Worm (Caenorhabditis elegans) whole organism, L4 larva: ENCODE measurements around the gene sma-10.

ENCODE experiments used
- F10B5.3 ChIP-seq: sonication (generic microtip); optimal IDR thresholded peaks from 2 replicates; lab custom pipeline; 2016; ENCODE audit warnings: mild to moderate bottlenecking, missing genetic modification characterization, missing compliant biosample characterization
- F37D6.2 ChIP-seq: sonication (generic microtip); optimal IDR thresholded peaks from 2 replicates; lab custom pipeline; 2016; ENCODE audit warnings: mild to moderate bottlenecking, missing genetic modification characterization, missing compliant biosample characterization
- T20F7.1 ChIP-seq: fragments of 200-800 bp; sonication (Bioruptor generic); optimal IDR thresholded peaks from 2 replicates; lab custom pipeline; 2018; ENCODE audit warnings: mild to moderate bottlenecking, missing genetic modification characterization, missing compliant biosample characterization
- arid-1 ChIP-seq: fragments of 200-800 bp; sonication (Bioruptor generic); conservative IDR thresholded peaks from 2 replicates; pipeline ENCODE4 v1.3.6; 2022; ENCODE audit warnings: missing genetic modification reagents, missing genetic modification characterization, missing compliant biosample characterization
- ceh-20 ChIP-seq: fragments of 200-800 bp; sonication (Bioruptor generic); IDR thresholded peaks from 2 replicates; pipeline ENCODE4 v1.3.6; 2022; ENCODE audit warnings: missing genetic modification reagents, missing genetic modification characterization, missing compliant biosample characterization
- ceh-44 ChIP-seq: fragments of 200-800 bp; sonication (Bioruptor generic); IDR thresholded peaks from 2 replicates; pipeline ENCODE4 v1.3.6; 2022; ENCODE audit warnings: missing genetic modification reagents, missing genetic modification characterization, missing compliant biosample characterization
- cey-2 ChIP-seq: sonication (generic microtip); optimal IDR thresholded peaks from 3 replicates; lab custom pipeline; 2017; ENCODE audit warnings: missing genetic modification characterization, mild to moderate bottlenecking, missing compliant biosample characterization, antibody characterized with exemption, borderline replicate concordance; ENCODE audit not compliant: insufficient read depth
- daf-16 ChIP-seq, 3 experiments: sonication (generic microtip); optimal IDR thresholded peaks; 2 replicates each; lab custom pipeline; 2016 to 2017; ENCODE audit warnings: missing genetic modification characterization in 3 of 3, missing genetic modification reagents in 3 of 3, mild to moderate bottlenecking in 2 of 3, missing compliant biosample characterization in 2 of 3, missing biosample characterization in 1 of 3, moderate library complexity in 1 of 3
- dmd-6 ChIP-seq: fragments of 200-800 bp; sonication (Bioruptor generic); IDR thresholded peaks from 2 replicates; pipeline ENCODE4 v1.3.6; 2022; ENCODE audit warnings: missing genetic modification reagents, missing genetic modification characterization, missing compliant biosample characterization
- dpl-1 ChIP-seq: fragments of 150-350 bp; optimal IDR thresholded peaks from 2 replicates; lab custom pipeline; 2014; ENCODE audit warnings: missing biosample characterization, missing genetic modification reagents, missing genetic modification characterization
- dve-1 ChIP-seq: sonication (generic microtip); optimal IDR thresholded peaks from 2 replicates; lab custom pipeline; 2017; ENCODE audit warnings: antibody characterized with exemption, mild to moderate bottlenecking, missing genetic modification characterization, missing compliant biosample characterization; ENCODE audit not compliant: insufficient read depth
- fos-1 ChIP-seq: fragments of 150-350 bp; optimal IDR thresholded peaks from 2 replicates; lab custom pipeline; 2014; ENCODE audit warnings: missing biosample characterization, missing genetic modification characterization
- gei-8 ChIP-seq: fragments of 200-800 bp; sonication (Bioruptor generic); optimal IDR thresholded peaks from 2 replicates; lab custom pipeline; 2018; ENCODE audit warnings: mild to moderate bottlenecking, missing genetic modification characterization, missing compliant biosample characterization
- hif-1 ChIP-seq, 2 experiments: sonication (generic microtip); optimal IDR thresholded peaks; 2 replicates each; lab custom pipeline; 2016 to 2017; ENCODE audit warnings: missing compliant biosample characterization in 2 of 2, missing genetic modification characterization in 2 of 2, missing genetic modification reagents in 2 of 2, missing genotype in 2 of 2, mild to moderate bottlenecking in 1 of 2
- hlh-11 ChIP-seq: fragments of 200-800 bp; sonication (Bioruptor generic); optimal IDR thresholded peaks from 2 replicates; lab custom pipeline; 2018; ENCODE audit warnings: mild to moderate bottlenecking, missing genetic modification characterization, missing compliant biosample characterization
- hlh-30 ChIP-seq: sonication (generic microtip); optimal IDR thresholded peaks from 2 replicates; lab custom pipeline; 2017; ENCODE audit warnings: antibody characterized with exemption, mild to moderate bottlenecking, missing genetic modification characterization, missing compliant biosample characterization; ENCODE audit not compliant: insufficient read depth
- lin-1 ChIP-seq: fragments of 200-800 bp; sonication (Bioruptor generic); IDR thresholded peaks from 2 replicates; pipeline ENCODE4 v1.3.6; 2022; ENCODE audit warnings: missing genetic modification reagents, missing genetic modification characterization, missing compliant biosample characterization
- lin-38 ChIP-seq: fragments of 200-800 bp; sonication (Bioruptor generic); IDR thresholded peaks from 2 replicates; pipeline ENCODE4 v1.3.6; 2022; ENCODE audit warnings: missing genetic modification reagents, missing genetic modification characterization, missing compliant biosample characterization
- mdl-1 ChIP-seq, 2 experiments: fragments of 150-350 bp in 1 of 2; sonication (generic microtip) in 1 of 2; optimal IDR thresholded peaks; 2 replicates each; lab custom pipeline; 2014 to 2017; ENCODE audit warnings: missing biosample characterization in 2 of 2, missing genetic modification characterization in 2 of 2
- mep-1 ChIP-seq: fragments of 150-350 bp; sonication (generic microtip); optimal IDR thresholded peaks from 3 replicates; lab custom pipeline; 2014; ENCODE audit warnings: missing biosample characterization, missing genetic modification characterization
- mes-2 ChIP-seq: sonication (generic microtip); optimal IDR thresholded peaks from 2 replicates; lab custom pipeline; 2016; ENCODE audit warnings: missing genotype, mild to moderate bottlenecking, missing genetic modification characterization, missing compliant biosample characterization; ENCODE audit not compliant: poor library complexity, severe bottlenecking
- mxl-3 ChIP-seq: fragments of 200-800 bp; sonication (Bioruptor generic); optimal IDR thresholded peaks from 2 replicates; lab custom pipeline; 2018; ENCODE audit warnings: mild to moderate bottlenecking, missing genetic modification characterization, missing compliant biosample characterization
- nhr-102 ChIP-seq: sonication (generic microtip); optimal IDR thresholded peaks from 2 replicates; lab custom pipeline; 2016; ENCODE audit warnings: mild to moderate bottlenecking, missing genetic modification characterization, moderate library complexity, missing compliant biosample characterization
- nhr-28 ChIP-seq: fragments of 150-350 bp; optimal IDR thresholded peaks from 2 replicates; lab custom pipeline; 2014; ENCODE audit warnings: missing biosample characterization, missing genetic modification characterization
- nhr-41 ChIP-seq: fragments of 200-800 bp; sonication (Bioruptor generic); IDR thresholded peaks from 2 replicates; pipeline ENCODE4 v1.3.6; 2022; ENCODE audit warnings: missing genetic modification reagents, missing genetic modification characterization, missing compliant biosample characterization
- nhr-48 ChIP-seq: sonication (generic microtip); optimal IDR thresholded peaks from 2 replicates; lab custom pipeline; 2016; ENCODE audit warnings: mild to moderate bottlenecking, missing genetic modification characterization, missing compliant biosample characterization
- nhr-6 ChIP-seq: fragments of 150-350 bp; optimal IDR thresholded peaks from 2 replicates; lab custom pipeline; 2014; ENCODE audit warnings: missing biosample characterization, missing genetic modification characterization
- nhr-77 ChIP-seq: fragments of 150-350 bp; optimal IDR thresholded peaks from 2 replicates; lab custom pipeline; 2014; ENCODE audit warnings: missing biosample characterization, missing genetic modification characterization
- pha-4 ChIP-seq, 2 experiments: fragments of 150-350 bp in 1 of 2; fragments of 200-800 bp in 1 of 2; sonication (Bioruptor generic) in 1 of 2; IDR thresholded peaks in 1 of 2; optimal IDR thresholded peaks in 1 of 2; 2 replicates each; pipeline versions ENCODE4 v1.3.6 to Lab custom; 2014 to 2022; ENCODE audit warnings: missing genetic modification characterization in 2 of 2, missing genetic modification reagents in 2 of 2, missing biosample characterization in 1 of 2, missing compliant biosample characterization in 1 of 2
- php-3 ChIP-seq: fragments of 200-800 bp; sonication (Bioruptor generic); IDR thresholded peaks from 2 replicates; pipeline ENCODE4 v1.3.6; 2022; ENCODE audit warnings: missing genetic modification reagents, missing genetic modification characterization, missing compliant biosample characterization
- pqm-1 ChIP-seq: sonication (generic microtip); optimal IDR thresholded peaks from 2 replicates; lab custom pipeline; 2017; ENCODE audit warnings: missing biosample characterization, missing genetic modification characterization
- skn-1 ChIP-seq: fragments of 150-350 bp; optimal IDR thresholded peaks from 2 replicates; lab custom pipeline; 2014; ENCODE audit warnings: missing biosample characterization, missing genetic modification characterization
- snpc-1.2 ChIP-seq: fragments of 200-800 bp; sonication (Bioruptor generic); IDR thresholded peaks from 2 replicates; pipeline ENCODE4 v1.3.6; 2022; ENCODE audit warnings: missing genetic modification reagents, missing genetic modification characterization, missing compliant biosample characterization
- spr-3 ChIP-seq: fragments of 200-800 bp; sonication (Bioruptor generic); optimal IDR thresholded peaks from 2 replicates; lab custom pipeline; 2018; ENCODE audit warnings: mild to moderate bottlenecking, missing genetic modification characterization, missing compliant biosample characterization
- tra-1 ChIP-seq: fragments of 200-800 bp; sonication (Bioruptor generic); IDR thresholded peaks from 2 replicates; pipeline ENCODE4 v1.3.6; 2022; ENCODE audit warnings: missing genetic modification reagents, missing genetic modification characterization, missing compliant biosample characterization
- unc-62 ChIP-seq, 3 experiments: fragments of 150-350 bp in 1 of 3; sonication (generic microtip); optimal IDR thresholded peaks in 2 of 3; peaks in 1 of 3; 1 replicate in 1 of 3; 2 replicates in 2 of 3; lab custom pipeline; 2014 to 2017; ENCODE audit warnings: missing biosample characterization in 3 of 3, missing genetic modification characterization in 3 of 3, missing genetic modification reagents in 3 of 3, missing genotype in 1 of 3
- zip-2 ChIP-seq: fragments of 150-350 bp; optimal IDR thresholded peaks from 2 replicates; lab custom pipeline; 2014; ENCODE audit warnings: missing biosample characterization, missing genetic modification characterization
- ztf-7 ChIP-seq: fragments of 150-350 bp; optimal IDR thresholded peaks from 2 replicates; lab custom pipeline; 2014; ENCODE audit warnings: missing biosample characterization, missing genetic modification characterization

The sma-10 gene

DNA sequence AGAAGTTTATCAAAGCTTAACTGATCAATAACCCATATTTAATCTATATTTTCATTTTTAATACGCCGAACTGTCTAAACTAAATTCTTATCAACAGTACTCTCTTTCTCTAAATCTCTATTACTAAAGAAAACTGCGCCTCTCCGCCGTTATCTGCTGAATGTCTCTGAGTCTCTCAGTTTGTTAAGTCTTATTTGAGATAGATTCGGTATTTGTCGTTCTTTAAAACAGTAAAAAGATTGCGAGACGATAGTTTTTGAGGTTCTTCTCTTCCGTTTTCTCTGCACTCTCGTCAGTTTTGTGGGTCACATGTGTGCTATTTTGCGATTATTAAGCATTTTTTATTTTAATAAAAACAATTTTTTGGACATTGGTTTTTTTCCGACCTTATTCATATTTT is at the start of gene sma-10:
Gene sma-10 (plus strand): TSS at position 236 of the 400 bp plus-strand sequence.
- TF ChIP-seq fos-1 (tag; lab: Kevin White, UChicago) (no peak), lin-38 (GFP tag; lab: Robert Waterston, UW) (peak; percentile 52), nhr-102 (tag; lab: Kevin White, UChicago) (peak; percentile 58), mxl-3 (peak; percentile 32), hlh-30 (tag; lab: Kevin White, UChicago) (peak; percentile 71), mep-1 (peak; percentile 74), pha-4 (GFP tag; IDR thresholded peaks at IDR 0.05; lab: Robert Waterston, UW) (peak; percentile 65), pha-4 (tag; optimal IDR thresholded peaks at IDR 0.05; lab: Kevin White, UChicago) (no peak), ztf-7 (tag; lab: Kevin White, UChicago) (no peak), snpc-1.2 (GFP tag; lab: Robert Waterston, UW) (no peak), nhr-6 (tag; lab: Kevin White, UChicago) (no peak), dmd-6 (GFP tag; lab: Robert Waterston, UW) (peak; percentile 83), F10B5.3 (no peak), ceh-44 (GFP tag; lab: Robert Waterston, UW) (no peak), F37D6.2 (tag; lab: Kevin White, UChicago) (no peak), spr-3 (GFP tag; lab: Kevin White, UChicago) (no peak), skn-1 (tag; lab: Kevin White, UChicago) (no peak), ceh-20 (GFP tag; lab: Robert Waterston, UW) (no peak), T20F7.1 (GFP tag; lab: Kevin White, UChicago) (peak; percentile 54), hlh-11 (tag; lab: Kevin White, UChicago) (peak; percentile 93), nhr-77 (tag; lab: Kevin White, UChicago) (peak; percentile 92), php-3 (GFP tag; lab: Robert Waterston, UW) (peak; percentile 89), tra-1 (GFP tag; lab: Robert Waterston, UW) (peak; percentile 15; the same call in 1 of the 2 replicates), dve-1 (peak; percentile 98), pqm-1 (tag; lab: Kevin White, UChicago) (peak; percentile 99), cey-2 (tag; lab: Kevin White, UChicago) (peak; percentile 38), nhr-28 (tag; lab: Kevin White, UChicago) (peak; percentile 92), dpl-1 (GFP tag; lab: Kevin White, UChicago) (peak; percentile 34), nhr-48 (peak; percentile 64), gei-8 (no peak), zip-2 (tag; lab: Kevin White, UChicago) (no peak), daf-16 (GFP tag; optimal IDR thresholded peaks at IDR 0.05; lab: Kevin White, UChicago) (peak in 1 of 2 experiments; percentile 25), daf-16 (tag; optimal IDR thresholded peaks at IDR 0.05; lab: Kevin White, UChicago) (peak; percentile 92), mdl-1 (tag; optimal IDR thresholded peaks at IDR 0.05; lab: Kevin White, UChicago) (peak in 1 of 2 experiments; percentile 61), hif-1 (tag; optimal IDR thresholded peaks at IDR 0.05; lab: Kevin White, UChicago) (peak in 1 of 2 experiments; percentile 29), nhr-41 (GFP tag; lab: Robert Waterston, UW) (no peak), mes-2 (tag; lab: Kevin White, UChicago) (peak; percentile 40), lin-1 (GFP tag; lab: Robert Waterston, UW) (peak; percentile 78; the same call in 1 of the 2 replicates), arid-1 (GFP tag; lab: Robert Waterston, UW) (no peak), unc-62 (GFP tag; optimal IDR thresholded peaks at IDR 0.05 in 1 of 2; lab: Kevin White, UChicago) (peak in 1 of 2 experiments; percentile 49), unc-62 (tag; optimal IDR thresholded peaks at IDR 0.05; lab: Kevin White, UChicago) (no peak)
